Fruit fly (Drosophila melanogaster): ENCODE results near the gene dop.

The dop gene

DNA sequence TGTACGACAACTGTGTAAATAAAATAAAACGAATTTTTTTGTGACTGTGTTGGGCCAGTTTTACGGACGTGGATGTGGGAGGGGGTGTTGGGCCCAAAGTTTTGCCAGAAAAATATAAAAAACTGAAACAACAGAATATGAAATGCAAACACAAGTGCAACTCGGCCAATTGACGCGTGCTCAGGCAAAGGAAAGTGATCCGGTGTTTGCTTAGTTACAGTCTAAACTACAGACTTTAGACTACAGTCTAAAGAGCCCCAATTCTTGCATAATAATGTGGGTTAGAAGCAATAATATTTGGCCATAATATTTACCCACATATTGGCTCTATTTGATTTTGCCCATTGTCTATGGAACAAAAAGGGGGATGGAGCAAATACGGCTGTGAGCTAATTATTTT, 17.0 kb upstream of the dop start (continued):
- TF ChIP-seq az2 (GFP tag; optimal IDR thresholded peaks at IDR 0.05), result no peak
- TF ChIP-seq odd (GFP tag; optimal IDR thresholded peaks at IDR 0.05), result peak; percentile 16
- TF ChIP-seq Hand (GFP tag; optimal IDR thresholded peaks at IDR 0.05), result peak; percentile 42
- TF ChIP-seq Pdp1 (GFP tag; optimal IDR thresholded peaks at IDR 0.05), result peak in 1 of 2 experiments; percentile 34
- peak; percentile 20; the same call in 1 of the 2 replicates for TF ChIP-seq danr (GFP tag; IDR thresholded peaks at IDR 0.05)
- no peak for TF ChIP-seq mirr (GFP tag; optimal IDR thresholded peaks at IDR 0.05)
- TF ChIP-seq Nf-YC (tag; optimal IDR thresholded peaks at IDR 0.05), result no peak
- TF ChIP-seq croc (GFP tag; conservative IDR thresholded peaks at IDR 0.05), result no peak
- peak; percentile 20 for TF ChIP-seq CG12299 (tag; optimal IDR thresholded peaks at IDR 0.05)
- no peak for TF ChIP-seq CG4707 (GFP tag; optimal IDR thresholded peaks at IDR 0.05)
- no peak for TF ChIP-seq CG12391 (tag; optimal IDR thresholded peaks at IDR 0.05)
- TF ChIP-seq da (GFP tag; optimal IDR thresholded peaks at IDR 0.05), result no peak
- TF ChIP-seq tap (tag; optimal IDR thresholded peaks at IDR 0.05), result no peak
- no peak for TF ChIP-seq CG15269 (tag; optimal IDR thresholded peaks at IDR 0.05)
- TF ChIP-seq so (GFP tag; IDR thresholded peaks at IDR 0.05), result no peak
- TF ChIP-seq lbe (GFP tag; optimal IDR thresholded peaks at IDR 0.05), result no peak
- TF ChIP-seq seq (GFP tag; IDR thresholded peaks at IDR 0.05), result 0 out of 2 replicates have a peak, but pooled peaks have one; percentile 19
- no peak for TF ChIP-seq CkIIα-i1 (GFP tag; IDR thresholded peaks at IDR 0.05)
- TF ChIP-seq Meics (GFP tag; optimal IDR thresholded peaks at IDR 0.05), result peak; percentile 53
- TF ChIP-seq CrebB (tag; optimal IDR thresholded peaks at IDR 0.05), result peak; percentile 53
- TF ChIP-seq CG17912 (GFP tag; optimal IDR thresholded peaks at IDR 0.05), result no peak
- TF ChIP-seq fd3F (GFP tag; optimal IDR thresholded peaks at IDR 0.05), result peak; percentile 45
- no peak for TF ChIP-seq slbo (GFP tag; IDR thresholded peaks at IDR 0.05)
- TF ChIP-seq CG2678 (tag; optimal IDR thresholded peaks at IDR 0.05), result peak; percentile 47
- TF ChIP-seq gro (GFP tag; optimal IDR thresholded peaks at IDR 0.05), result peak; percentile 38
- TF ChIP-seq NfI (GFP tag; optimal IDR thresholded peaks at IDR 0.05), result no peak
- TF ChIP-seq PHDP (tag; optimal IDR thresholded peaks at IDR 0.05), result peak; percentile 26
- no peak for TF ChIP-seq disco-r (GFP tag; optimal IDR thresholded peaks at IDR 0.05)
- no peak for TF ChIP-seq CG10959 (GFP tag; IDR thresholded peaks at IDR 0.05)
- peak; percentile 15 for TF ChIP-seq Side (GFP tag; optimal IDR thresholded peaks at IDR 0.05)
- TF ChIP-seq CG12104 (GFP tag; optimal IDR thresholded peaks at IDR 0.05), result peak; percentile 10
- no peak for TF ChIP-seq E2f2 (GFP tag; IDR thresholded peaks at IDR 0.05)
- no peak for TF ChIP-seq Sry-δ (GFP tag; optimal IDR thresholded peaks at IDR 0.05)
- peak; percentile 54 for TF ChIP-seq CG17568 (GFP tag; optimal IDR thresholded peaks at IDR 0.05)
- peak; percentile 67 for TF ChIP-seq CG6813 (GFP tag; optimal IDR thresholded peaks at IDR 0.05)
- TF ChIP-seq CG8290 (GFP tag; optimal IDR thresholded peaks at IDR 0.05), result no peak
- peak in 1 of 2 experiments; percentile 61 for TF ChIP-seq CG8290 (tag; optimal IDR thresholded peaks at IDR 0.05)
- TF ChIP-seq Dek (tag; optimal IDR thresholded peaks at IDR 0.05), result no peak
- peak; percentile 37 for TF ChIP-seq org-1 (GFP tag; optimal IDR thresholded peaks at IDR 0.05)
- peak; percentile 51 for TF ChIP-seq CG6854 (GFP tag; optimal IDR thresholded peaks at IDR 0.05)
- TF ChIP-seq ato (GFP tag; IDR thresholded peaks at IDR 0.05; ENCODE audit: partially characterized antibody), result no peak
- TF ChIP-seq Med (GFP tag), result peak; percentile 72
- TF ChIP-seq CG11723 (GFP tag; optimal IDR thresholded peaks at IDR 0.05), result no peak
- no peak for TF ChIP-seq zen2 (GFP tag; IDR thresholded peaks at IDR 0.05; ENCODE audit: partially characterized antibody)
- TF ChIP-seq fd96Cb (tag; optimal IDR thresholded peaks at IDR 0.05), result no peak
- peak; percentile 30 for TF ChIP-seq CG1233 (GFP tag; optimal IDR thresholded peaks at IDR 0.05)
- peak; percentile 10; the same call in 1 of the 2 replicates for TF ChIP-seq sob (GFP tag; IDR thresholded peaks at IDR 0.05)
- no peak for TF ChIP-seq twi (tag; optimal IDR thresholded peaks at IDR 0.05)
- no peak for TF ChIP-seq dati (GFP tag; IDR thresholded peaks at IDR 0.05)
- TF ChIP-seq sna (GFP tag; IDR thresholded peaks at IDR 0.05; ENCODE audit: partially characterized antibody), result no peak
- no peak for TF ChIP-seq z (GFP tag; IDR thresholded peaks at IDR 0.05)

All from whole organism, embryonic.